Worm (Caenorhabditis elegans): ENCODE data around the gene F23B12.4.

DNA sequence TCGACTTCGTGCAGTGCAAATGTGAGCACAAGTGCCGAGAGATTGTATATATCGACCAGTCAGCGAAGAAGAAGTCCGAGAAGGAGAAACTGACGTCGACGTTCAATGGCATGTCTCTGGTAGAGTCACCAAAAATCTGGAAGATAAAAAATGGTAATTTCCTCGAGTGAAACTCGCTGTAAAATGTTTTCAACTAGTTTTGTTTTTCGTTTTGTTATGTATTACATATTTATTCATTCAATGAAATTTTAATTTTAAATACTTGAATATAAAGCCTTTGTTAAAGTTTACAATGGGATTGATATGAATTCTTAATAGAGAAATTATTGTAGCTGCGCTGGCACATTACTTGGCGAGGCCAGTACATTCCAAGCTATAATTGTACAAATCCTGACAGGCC is 21.1 kb upstream of the F23B12.4 start:
- TF ChIP-seq fkh-10 (GFP tag; optimal IDR thresholded peaks at IDR 0.05), result no peak
- no peak for TF ChIP-seq unc-62 (GFP tag; optimal IDR thresholded peaks at IDR 0.05)
- TF ChIP-seq elt-3 (tag; optimal IDR thresholded peaks at IDR 0.05), result no peak
- TF ChIP-seq nhr-28 (tag; optimal IDR thresholded peaks at IDR 0.05), result no peak
- no peak for TF ChIP-seq nhr-25 (tag; optimal IDR thresholded peaks at IDR 0.05)
- TF ChIP-seq egl-27 (tag; optimal IDR thresholded peaks at IDR 0.05), result no peak
- no peak for TF ChIP-seq aly-2 (tag; optimal IDR thresholded peaks at IDR 0.05)
- no peak for TF ChIP-seq mdl-1 (tag; optimal IDR thresholded peaks at IDR 0.05)

Measured in whole organism, L3 larva.